Worm (Caenorhabditis elegans) whole organism, L4/young adult: ENCODE data around the gene sec-16A.2.

Experiments used
- W03F9.2 ChIP-seq: fragments of 150-350 bp; optimal IDR thresholded peaks from 2 replicates; lab custom pipeline; 2014; ENCODE audit warnings: missing biosample characterization, missing genetic modification characterization
- dao-5 ChIP-seq: sonication (generic microtip); optimal IDR thresholded peaks from 2 replicates; lab custom pipeline; 2016; ENCODE audit warnings: missing genotype, missing genetic modification characterization, moderate library complexity, missing compliant biosample characterization
- him-1 ChIP-seq: sonication (generic microtip); optimal IDR thresholded peaks from 2 replicates; lab custom pipeline; 2016; ENCODE audit warnings: missing genotype, missing genetic modification reagents, missing genetic modification characterization, missing compliant biosample characterization

DNA sequence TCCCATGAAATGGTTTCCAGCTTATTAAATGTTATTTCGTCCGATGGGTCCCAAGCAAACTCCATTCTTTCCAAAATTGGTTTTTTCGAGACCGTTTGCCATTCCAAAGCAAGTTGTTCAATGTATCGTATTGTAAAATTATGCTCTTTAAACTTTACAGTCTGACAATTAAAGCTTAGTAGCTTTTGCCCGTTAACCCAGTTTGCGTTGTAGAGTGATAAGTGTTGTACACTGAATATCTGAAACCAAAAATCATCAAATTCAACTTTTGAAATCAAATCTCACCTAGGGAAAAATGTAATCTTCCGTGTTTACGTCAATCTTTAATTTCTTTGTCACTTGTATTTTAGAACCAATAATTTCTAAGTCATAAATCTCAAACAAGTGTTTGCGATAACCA is 10.3 kb downstream of the sec-16A.2 start:
- TF ChIP-seq W03F9.2 (tag; lab: Kevin White, UChicago) = no peak
- no peak for TF ChIP-seq him-1
- TF ChIP-seq dao-5 (tag; lab: Kevin White, UChicago) = no peak
